Worm (Caenorhabditis elegans) whole organism, L4/young adult: Measurements from ENCODE around the gene Y47G7B.2.

Source experiments
- W03F9.2 ChIP-seq: fragments of 150-350 bp; optimal IDR thresholded peaks from 2 replicates; lab custom pipeline; 2014; ENCODE audit warnings: missing biosample characterization, missing genetic modification characterization
- dao-5 ChIP-seq: sonication (generic microtip); optimal IDR thresholded peaks from 2 replicates; lab custom pipeline; 2016; ENCODE audit warnings: missing genotype, missing genetic modification characterization, moderate library complexity, missing compliant biosample characterization

ce11 chrII:2698378-2698777 lies 9.4 kb downstream of the Y47G7B.2 start, which contains the start of gene sri-62:
- TF ChIP-seq dao-5 (tag; lab: Kevin White, UChicago): no peak
- TF ChIP-seq W03F9.2 (tag; lab: Kevin White, UChicago): no peak
